Worm (Caenorhabditis elegans): ENCODE data around the gene cpr-4.

- no peak for TF ChIP-seq unc-62 (GFP tag; optimal IDR thresholded peaks at IDR 0.05)
- no peak for TF ChIP-seq mab-9 (GFP tag; IDR thresholded peaks at IDR 0.05)
- no peak for TF ChIP-seq C34B4.2 (tag; optimal IDR thresholded peaks at IDR 0.05)
- no peak for TF ChIP-seq nhr-237 (tag; optimal IDR thresholded peaks at IDR 0.05)
- no peak for TF ChIP-seq grh-1 (GFP tag; IDR thresholded peaks at IDR 0.05)
- no peak for TF ChIP-seq ama-1 (optimal IDR thresholded peaks at IDR 0.05)
- no peak for TF ChIP-seq lsy-2 (tag; optimal IDR thresholded peaks at IDR 0.05)
- no peak for TF ChIP-seq pag-3 (tag; optimal IDR thresholded peaks at IDR 0.05; ENCODE audit: borderline replicate concordance, insufficient read depth)
- TF ChIP-seq nhr-76 (tag; optimal IDR thresholded peaks at IDR 0.05): no peak
- no peak for TF ChIP-seq jun-1 (tag; optimal IDR thresholded peaks at IDR 0.05)
- no peak for TF ChIP-seq snpc-4 (tag; optimal IDR thresholded peaks at IDR 0.05)
- no peak for TF ChIP-seq unc-130 (tag; optimal IDR thresholded peaks at IDR 0.05)
- no peak for TF ChIP-seq nhr-28 (tag; optimal IDR thresholded peaks at IDR 0.05)
- TF ChIP-seq nhr-11 (tag; optimal IDR thresholded peaks at IDR 0.05): no peak
These were observed 494 bp downstream of the cpr-4 start for ce11 chrV:6614968-6615367.

Measured in whole organism, L1 larva.